Worm (Caenorhabditis elegans) whole organism, L2 larva: ENCODE data around the gene C08F1.6.

ENCODE experiments used
- dmd-4 ChIP-seq: sonication (generic microtip); optimal IDR thresholded peaks from 2 replicates; lab custom pipeline; 2017; ENCODE audit warnings: missing biosample characterization, missing genetic modification characterization
- mdl-1 ChIP-seq, 2 experiments: fragments of 150-350 bp in 1 of 2; sonication (generic microtip) in 1 of 2; optimal IDR thresholded peaks; 2 replicates each; lab custom pipeline; 2017; ENCODE audit warnings: missing biosample characterization in 2 of 2, missing genetic modification characterization in 2 of 2
- nhr-6 ChIP-seq: fragments of 150-350 bp; optimal IDR thresholded peaks from 2 replicates; lab custom pipeline; 2014; ENCODE audit warnings: missing biosample characterization, missing genetic modification characterization
- ztf-11 ChIP-seq: sonication (generic microtip); optimal IDR thresholded peaks from 2 replicates; lab custom pipeline; 2017; ENCODE audit warnings: missing biosample characterization, missing genetic modification characterization

DNA sequence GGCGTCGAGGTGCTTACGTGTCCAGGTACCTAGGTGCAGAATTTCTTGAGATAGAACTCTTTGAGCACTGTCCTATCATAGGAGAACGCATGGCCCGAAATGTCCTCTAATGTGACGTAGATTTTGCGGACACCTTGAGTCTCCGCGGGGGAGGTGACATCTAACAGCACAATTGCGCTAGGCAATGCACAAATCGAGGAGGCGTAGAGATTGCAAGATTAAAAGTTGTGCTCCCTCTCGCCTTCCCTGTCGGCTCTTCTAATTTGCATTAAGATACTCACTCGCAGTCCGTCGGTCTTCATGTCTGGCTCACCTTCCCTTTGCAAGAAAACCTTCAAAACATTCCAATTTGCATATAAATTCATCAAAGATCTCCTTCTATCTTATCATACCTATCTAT, 28.4 kb downstream of the C08F1.6 start, which contains the start of gene F36H5.18:
- TF ChIP-seq mdl-1 (tag; optimal IDR thresholded peaks at IDR 0.05; lab: Kevin White, UChicago): no peak
- no peak for TF ChIP-seq nhr-6 (tag; lab: Kevin White, UChicago)
- no peak for TF ChIP-seq ztf-11 (tag; lab: Kevin White, UChicago)
- TF ChIP-seq dmd-4 (tag; lab: Kevin White, UChicago): no peak
